Worm (Caenorhabditis elegans) whole organism, L4/young adult: ENCODE data around the gene B0252.1.

Experiments used
- W03F9.2 ChIP-seq: fragments of 150-350 bp; optimal IDR thresholded peaks from 2 replicates; lab custom pipeline; 2014; ENCODE audit warnings: missing biosample characterization, missing genetic modification characterization
- dao-5 ChIP-seq: sonication (generic microtip); optimal IDR thresholded peaks from 2 replicates; lab custom pipeline; 2016; ENCODE audit warnings: missing genotype, missing genetic modification characterization, moderate library complexity, missing compliant biosample characterization
- him-1 ChIP-seq: sonication (generic microtip); optimal IDR thresholded peaks from 2 replicates; lab custom pipeline; 2016; ENCODE audit warnings: missing genotype, missing genetic modification reagents, missing genetic modification characterization, missing compliant biosample characterization

DNA sequence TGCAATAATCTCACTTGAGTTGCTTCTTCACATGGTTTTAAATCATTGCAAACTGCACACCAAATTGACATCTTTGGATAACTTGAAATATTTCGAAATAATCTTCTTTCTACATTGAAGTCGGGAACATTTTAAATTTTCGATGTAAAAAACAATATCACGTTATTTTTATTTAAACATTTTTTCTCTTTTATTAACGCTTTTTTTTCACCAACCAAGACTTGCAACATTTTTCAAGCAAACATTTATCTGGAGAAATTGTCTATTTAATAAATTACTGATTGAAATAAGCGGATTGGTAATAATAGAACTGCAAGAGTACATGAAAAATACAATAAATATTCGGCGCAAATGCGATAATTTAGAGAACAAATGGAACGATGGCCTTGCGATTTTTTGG is 51.0 kb downstream of the B0252.1 start, which contains the start of gene C15F1.5:
- TF ChIP-seq dao-5 (tag; lab: Kevin White, UChicago) (no peak), him-1 (tag; lab: Kevin White, UChicago) (no peak), W03F9.2 (tag; lab: Kevin White, UChicago) (no peak)
